Worm (Caenorhabditis elegans) whole organism, L2 larva: Measurements from ENCODE around the gene D1069.3.

Source experiments
- alr-1 ChIP-seq: fragments of 150-350 bp; optimal IDR thresholded peaks from 2 replicates; lab custom pipeline; 2014; ENCODE audit warnings: missing biosample characterization, missing genetic modification characterization
- aly-2 ChIP-seq: fragments of 150-350 bp; optimal IDR thresholded peaks from 2 replicates; lab custom pipeline; 2014; ENCODE audit warnings: missing biosample characterization, missing genetic modification characterization
- blmp-1 ChIP-seq: sonication (generic microtip); optimal IDR thresholded peaks from 2 replicates; lab custom pipeline; 2017; ENCODE audit warnings: missing genetic modification characterization, mild to moderate bottlenecking, missing compliant biosample characterization, antibody characterized with exemption, moderate library complexity; ENCODE audit not compliant: insufficient read depth
- elt-1 ChIP-seq: fragments of 150-350 bp; optimal IDR thresholded peaks from 2 replicates; lab custom pipeline; 2014; ENCODE audit warnings: missing biosample characterization, missing genetic modification characterization
- fos-1 ChIP-seq: fragments of 150-350 bp; optimal IDR thresholded peaks from 2 replicates; lab custom pipeline; 2014; ENCODE audit warnings: missing biosample characterization, missing genetic modification characterization
- lin-13 ChIP-seq: fragments of 150-350 bp; optimal IDR thresholded peaks from 2 replicates; lab custom pipeline; 2014; ENCODE audit warnings: missing biosample characterization, missing genetic modification reagents, missing genetic modification characterization
- mdl-1 ChIP-seq, 2 experiments: fragments of 150-350 bp in 1 of 2; sonication (generic microtip) in 1 of 2; optimal IDR thresholded peaks; 2 replicates each; lab custom pipeline; 2017; ENCODE audit warnings: missing biosample characterization in 2 of 2, missing genetic modification characterization in 2 of 2
- nhr-10 ChIP-seq: sonication (generic microtip); optimal IDR thresholded peaks from 2 replicates; lab custom pipeline; 2017; ENCODE audit warnings: missing biosample characterization, missing genetic modification characterization
- nhr-23 ChIP-seq: fragments of 150-350 bp; optimal IDR thresholded peaks from 2 replicates; lab custom pipeline; 2014; ENCODE audit warnings: missing biosample characterization, missing genetic modification reagents, missing genetic modification characterization
- nhr-237 ChIP-seq: fragments of 150-350 bp; optimal IDR thresholded peaks from 2 replicates; lab custom pipeline; 2014; ENCODE audit warnings: missing biosample characterization, missing genetic modification characterization
- skn-1 ChIP-seq: sonication (generic microtip); optimal IDR thresholded peaks from 2 replicates; lab custom pipeline; 2017; ENCODE audit warnings: missing biosample characterization, missing genetic modification characterization
- unc-62 ChIP-seq: fragments of 150-350 bp; optimal IDR thresholded peaks from 2 replicates; lab custom pipeline; 2014; ENCODE audit warnings: missing biosample characterization, missing genetic modification reagents, missing genetic modification characterization
- ztf-11 ChIP-seq: sonication (generic microtip); optimal IDR thresholded peaks from 2 replicates; lab custom pipeline; 2017; ENCODE audit warnings: missing biosample characterization, missing genetic modification characterization

ce11 chrII:334828-335227, 12.9 kb downstream of the D1069.3 start:
- TF ChIP-seq lin-13 (no peak), nhr-237 (tag; lab: Kevin White, UChicago) (no peak), skn-1 (no peak), aly-2 (no peak), ztf-11 (no peak), nhr-10 (tag; lab: Kevin White, UChicago) (no peak), alr-1 (tag; lab: Kevin White, UChicago) (no peak), unc-62 (no peak), elt-1 (no peak), nhr-23 (tag; lab: Kevin White, UChicago) (no peak), fos-1 (tag; lab: Kevin White, UChicago) (no peak), blmp-1 (tag; lab: Kevin White, UChicago) (no peak), mdl-1 (tag; optimal IDR thresholded peaks at IDR 0.05; lab: Kevin White, UChicago) (no peak)
